Worm (Caenorhabditis elegans): ENCODE measurements around the gene ZK355.3.

DNA sequence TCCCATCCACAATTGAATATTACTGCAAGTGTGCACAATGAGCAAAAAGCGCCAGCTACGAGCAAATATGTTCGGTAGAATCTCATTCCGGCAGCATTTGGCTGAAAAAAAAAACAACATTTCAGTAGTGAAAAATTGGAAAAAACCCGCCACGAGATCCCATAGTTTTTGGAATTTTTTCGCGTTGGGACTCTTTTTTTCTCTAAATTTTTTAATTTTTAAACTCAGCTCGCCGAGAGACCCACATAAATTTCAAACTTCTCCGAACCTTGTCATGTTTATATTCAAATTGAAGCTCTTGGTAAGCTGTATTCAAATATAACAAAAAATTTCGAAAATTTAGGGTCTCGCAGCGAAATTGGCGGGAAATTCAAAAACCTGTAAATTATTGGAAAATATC lies 33.1 kb downstream of the ZK355.3 start, which contains the start of gene sqv-2:
- TF ChIP-seq nhr-10 (tag; optimal IDR thresholded peaks at IDR 0.05): no peak
- TF ChIP-seq aha-1 (tag): no peak
- no peak for TF ChIP-seq ces-1 (GFP tag; optimal IDR thresholded peaks at IDR 0.05)
- TF ChIP-seq nhr-6 (tag; optimal IDR thresholded peaks at IDR 0.05): no peak
- TF ChIP-seq mes-2 (tag; optimal IDR thresholded peaks at IDR 0.05; ENCODE audit: poor library complexity, severe bottlenecking): no peak
- no peak for TF ChIP-seq nhr-77 (tag; optimal IDR thresholded peaks at IDR 0.05)
- TF ChIP-seq mep-1 (tag; optimal IDR thresholded peaks at IDR 0.05): no peak
- no peak for TF ChIP-seq fkh-10 (GFP tag; optimal IDR thresholded peaks at IDR 0.05)
- no peak for TF ChIP-seq unc-130 (GFP tag; optimal IDR thresholded peaks at IDR 0.05)
- no peak for TF ChIP-seq zag-1 (tag; optimal IDR thresholded peaks at IDR 0.05)
- no peak for TF ChIP-seq lin-15B (tag; optimal IDR thresholded peaks at IDR 0.05)
- no peak for TF ChIP-seq snpc-4 (tag; optimal IDR thresholded peaks at IDR 0.05)
